Worm (Caenorhabditis elegans) whole organism, L4/young adult: ENCODE measurements around the gene K06H6.5.

Experiments used
- W03F9.2 ChIP-seq: fragments of 150-350 bp; optimal IDR thresholded peaks from 2 replicates; lab custom pipeline; 2014; ENCODE audit warnings: missing biosample characterization, missing genetic modification characterization
- him-1 ChIP-seq: sonication (generic microtip); optimal IDR thresholded peaks from 2 replicates; lab custom pipeline; 2016; ENCODE audit warnings: missing genotype, missing genetic modification reagents, missing genetic modification characterization, missing compliant biosample characterization

- no peak for TF ChIP-seq W03F9.2 (tag; lab: Kevin White, UChicago)
- no peak for TF ChIP-seq him-1 (tag; lab: Kevin White, UChicago)
These were observed 44.1 kb upstream of the K06H6.5 start, which contains the start of gene nhr-58 for ce11 chrV:532046-532445.
